Fruit fly (Drosophila melanogaster) whole organism, embryonic: Measurements from ENCODE around the gene aph-1.
A peak's percentile ranks its signal among the peaks of the same experiment; 100 is the strongest.

Experiments
- C15 ChIP-seq: fragments of 200-800 bp; sonication (Bioruptor generic); IDR thresholded peaks from 3 replicates; pipeline ENCODE4 v1.3.6; 2022; ENCODE audit warnings: missing biosample characterization, missing genetic modification characterization
- CG10267 ChIP-seq: fragments of 200-800 bp; sonication (Bioruptor generic); optimal IDR thresholded peaks from 2 replicates; lab custom pipeline; 2018; ENCODE audit warnings: missing biosample characterization, mild to moderate bottlenecking, missing genetic modification characterization, moderate library complexity
- CG11093 ChIP-seq: fragments of 200-800 bp; sonication (Bioruptor generic); IDR thresholded peaks from 3 replicates; pipeline ENCODE4 v1.3.6; 2022; ENCODE audit warnings: missing biosample characterization, missing genetic modification characterization
- CG1233 ChIP-seq: fragments of 200-800 bp; sonication (Bioruptor generic); optimal IDR thresholded peaks from 4 replicates; lab custom pipeline; 2018; ENCODE audit warnings: missing biosample characterization, mild to moderate bottlenecking, missing genetic modification characterization
- CG14710 ChIP-seq: fragments of 200-800 bp; sonication (Bioruptor generic); optimal IDR thresholded peaks from 3 replicates; lab custom pipeline; 2019; ENCODE audit warnings: missing biosample characterization, mild to moderate bottlenecking, missing genetic modification characterization, moderate library complexity
- CG16815 ChIP-seq: fragments of 200-800 bp; sonication (Bioruptor generic); optimal IDR thresholded peaks from 3 replicates; lab custom pipeline; 2017; ENCODE audit warnings: missing biosample characterization, mild to moderate bottlenecking, missing genetic modification characterization
- CG18262 ChIP-seq: fragments of 200-800 bp; optimal IDR thresholded peaks from 3 replicates; lab custom pipeline; 2019; ENCODE audit warnings: missing biosample characterization, mild to moderate bottlenecking, missing genetic modification characterization, moderate library complexity
- CG18599 ChIP-seq: fragments of 200-800 bp; sonication (Bioruptor generic); optimal IDR thresholded peaks from 3 replicates; lab custom pipeline; 2017; ENCODE audit warnings: missing biosample characterization, missing genetic modification characterization, mild to moderate bottlenecking, moderate library complexity, missing genetic modification reagents
- CG2129 ChIP-seq: fragments of 200-800 bp; sonication (Bioruptor generic); IDR thresholded peaks from 2 replicates; pipeline ENCODE4 v1.3.6; 2022; ENCODE audit warnings: missing biosample characterization, missing genetic modification characterization; ENCODE audit not compliant: partially characterized antibody
- CG2678 ChIP-seq: fragments of 200-800 bp; sonication (Bioruptor generic); optimal IDR thresholded peaks from 3 replicates; lab custom pipeline; 2019; ENCODE audit warnings: missing biosample characterization, mild to moderate bottlenecking, missing genetic modification characterization, moderate library complexity
- CG2712 ChIP-seq: fragments of 200-800 bp; optimal IDR thresholded peaks from 3 replicates; lab custom pipeline; 2019; ENCODE audit warnings: missing biosample characterization, mild to moderate bottlenecking, missing genetic modification characterization, moderate library complexity
- CG30403 ChIP-seq: fragments of 200-800 bp; sonication (Bioruptor generic); optimal IDR thresholded peaks from 3 replicates; lab custom pipeline; 2016; ENCODE audit warnings: missing biosample characterization, missing genetic modification characterization
- CG4730 ChIP-seq: fragments of 200-800 bp; sonication (Bioruptor generic); IDR thresholded peaks from 2 replicates; pipeline ENCODE4 v1.3.6; 2022; ENCODE audit warnings: missing biosample characterization, missing genetic modification characterization
- CG5245 ChIP-seq: fragments of 200-800 bp; sonication (Bioruptor generic); optimal IDR thresholded peaks from 3 replicates; lab custom pipeline; 2016; ENCODE audit warnings: missing biosample characterization, missing genetic modification characterization
- CG6175 ChIP-seq: fragments of 200-800 bp; sonication (Bioruptor generic); IDR thresholded peaks from 3 replicates; pipeline ENCODE4 v1.3.6; 2022; ENCODE audit warnings: missing biosample characterization, missing genetic modification characterization
- CG7372 ChIP-seq: fragments of 200-800 bp; sonication (Bioruptor generic); IDR thresholded peaks from 2 replicates; pipeline ENCODE4 v1.3.6; 2022; ENCODE audit warnings: missing biosample characterization, missing genetic modification characterization
- CG8359 ChIP-seq: fragments of 200-800 bp; sonication (Bioruptor generic); optimal IDR thresholded peaks from 2 replicates; lab custom pipeline; 2017; ENCODE audit warnings: missing biosample characterization, mild to moderate bottlenecking, missing genetic modification characterization, borderline replicate concordance
- Dfd ChIP-seq, 2 experiments: fragments of >200 bp; optimal IDR thresholded peaks; 2 replicates each; lab custom pipeline; 2017; ENCODE audit warnings: missing biosample characterization in 2 of 2, missing genetic modification characterization in 2 of 2
- Dref ChIP-seq: fragments of 200-800 bp; sonication (Bioruptor generic); IDR thresholded peaks from 2 replicates; pipeline ENCODE4 v1.3.6; 2022; ENCODE audit warnings: missing biosample characterization, missing genetic modification characterization
- Ets97D ChIP-seq: fragments of 200-800 bp; sonication (Bioruptor generic); optimal IDR thresholded peaks from 3 replicates; lab custom pipeline; 2016; ENCODE audit warnings: missing biosample characterization, missing genetic modification characterization
- HLH4C ChIP-seq: fragments of 200-800 bp; sonication (Bioruptor generic); IDR thresholded peaks from 3 replicates; pipeline ENCODE4 v1.3.6; 2022; ENCODE audit warnings: missing biosample characterization, missing genetic modification characterization; ENCODE audit not compliant: partially characterized antibody
- Hand ChIP-seq: fragments of 200-800 bp; sonication (Bioruptor generic); optimal IDR thresholded peaks from 2 replicates; lab custom pipeline; 2017; ENCODE audit warnings: mild to moderate bottlenecking, missing biosample characterization, missing genetic modification reagents, missing genetic modification characterization
- Nf-YC ChIP-seq: fragments of 200-800 bp; optimal IDR thresholded peaks from 3 replicates; lab custom pipeline; 2019; ENCODE audit warnings: missing biosample characterization, mild to moderate bottlenecking, missing genetic modification characterization, moderate library complexity
- PHDP ChIP-seq: fragments of 200-800 bp; sonication (Bioruptor generic); optimal IDR thresholded peaks from 3 replicates; lab custom pipeline; 2018; ENCODE audit warnings: missing biosample characterization, mild to moderate bottlenecking, missing genetic modification characterization, moderate library complexity
- Pdp1 ChIP-seq, 2 experiments: fragments of 200-800 bp; sonication (Bioruptor generic); optimal IDR thresholded peaks; 3 replicates each; lab custom pipeline; 2016; ENCODE audit warnings: missing biosample characterization in 2 of 2, missing genetic modification characterization in 2 of 2, mild to moderate bottlenecking in 1 of 2, moderate library complexity in 1 of 2
- Poxn ChIP-seq: fragments of 200-800 bp; sonication (Bioruptor generic); IDR thresholded peaks from 2 replicates; pipeline ENCODE4 v1.3.6; 2022; ENCODE audit warnings: missing biosample characterization, missing genetic modification characterization
- Sin3A ChIP-seq: fragments of >200 bp; optimal IDR thresholded peaks from 2 replicates; lab custom pipeline; 2018
- Six4 ChIP-seq: fragments of 200-800 bp; sonication (Bioruptor generic); optimal IDR thresholded peaks from 2 replicates; lab custom pipeline; 2016; ENCODE audit warnings: missing biosample characterization, missing genetic modification characterization
- Trl ChIP-seq, 3 experiments: fragments of >200 bp in 2 of 3; fragments of 200-800 bp in 1 of 3; sonication (Bioruptor generic) in 1 of 3; optimal IDR thresholded peaks; 2 replicates in 1 of 3; 3 replicates in 2 of 3; lab custom pipeline; 2016 to 2017; ENCODE audit warnings: missing biosample characterization in 1 of 3, missing genetic modification characterization in 1 of 3
- chif ChIP-seq, 2 experiments: fragments of 200-800 bp; sonication (Bioruptor generic); optimal IDR thresholded peaks; 3 replicates each; lab custom pipeline; 2016; ENCODE audit warnings: missing biosample characterization in 2 of 2, missing genetic modification characterization in 2 of 2
- chinmo ChIP-seq: fragments of 200-800 bp; sonication (Bioruptor generic); IDR thresholded peaks from 4 replicates; pipeline ENCODE4 v1.3.6; 2022; ENCODE audit warnings: missing biosample characterization, missing genetic modification characterization; ENCODE audit not compliant: partially characterized antibody
- chn ChIP-seq: fragments of 200-800 bp; sonication (Bioruptor generic); optimal IDR thresholded peaks from 2 replicates; lab custom pipeline; 2016; ENCODE audit warnings: missing biosample characterization, missing genetic modification characterization
- crp ChIP-seq, 2 experiments: fragments of 200-800 bp; sonication (Bioruptor generic); optimal IDR thresholded peaks; 2 replicates in 1 of 2; 3 replicates in 1 of 2; lab custom pipeline; 2017; ENCODE audit warnings: missing biosample characterization in 2 of 2, missing genetic modification characterization in 2 of 2, mild to moderate bottlenecking in 1 of 2, moderate library complexity in 1 of 2
- ems ChIP-seq: fragments of 200-800 bp; sonication (Bioruptor generic); optimal IDR thresholded peaks from 3 replicates; lab custom pipeline; 2016; ENCODE audit warnings: missing biosample characterization, missing genetic modification characterization
- fd3F ChIP-seq: fragments of 200-800 bp; sonication (Bioruptor generic); optimal IDR thresholded peaks from 2 replicates; lab custom pipeline; 2018; ENCODE audit warnings: missing biosample characterization, mild to moderate bottlenecking, missing genetic modification characterization, moderate library complexity
- ftz-f1 ChIP-seq: fragments of 200-800 bp; sonication (Bioruptor generic); optimal IDR thresholded peaks from 2 replicates; lab custom pipeline; 2016; ENCODE audit warnings: missing biosample characterization, missing genetic modification characterization
- gsb ChIP-seq: fragments of 200-800 bp; sonication (Bioruptor generic); IDR thresholded peaks from 2 replicates; pipeline ENCODE4 v1.3.6; 2022; ENCODE audit warnings: missing biosample characterization, missing genetic modification characterization
- jing ChIP-seq: fragments of 200-800 bp; sonication (Bioruptor generic); optimal IDR thresholded peaks from 2 replicates; lab custom pipeline; 2018; ENCODE audit warnings: missing biosample characterization, mild to moderate bottlenecking, missing genetic modification characterization
- lilli ChIP-seq: fragments of 200-800 bp; sonication (Bioruptor generic); optimal IDR thresholded peaks from 3 replicates; lab custom pipeline; 2016; ENCODE audit warnings: missing biosample characterization, missing genetic modification characterization
- mld ChIP-seq: fragments of 200-800 bp; sonication (Bioruptor generic); IDR thresholded peaks from 3 replicates; pipeline ENCODE4 v1.3.6; 2022; ENCODE audit warnings: missing biosample characterization, missing genetic modification characterization; ENCODE audit not compliant: partially characterized antibody
- org-1 ChIP-seq: fragments of 200-800 bp; sonication (Bioruptor generic); optimal IDR thresholded peaks from 2 replicates; lab custom pipeline; 2017; ENCODE audit warnings: missing biosample characterization, missing genetic modification characterization
- pita ChIP-seq: fragments of 200-800 bp; sonication (Bioruptor generic); optimal IDR thresholded peaks from 2 replicates; lab custom pipeline; 2017; ENCODE audit warnings: missing biosample characterization, mild to moderate bottlenecking, missing genetic modification characterization
- pros ChIP-seq: fragments of 200-800 bp; sonication (Bioruptor generic); optimal IDR thresholded peaks from 3 replicates; lab custom pipeline; 2019; ENCODE audit warnings: missing biosample characterization, mild to moderate bottlenecking, missing genetic modification characterization, moderate library complexity
- ranshi ChIP-seq: fragments of 200-800 bp; sonication (Bioruptor generic); IDR thresholded peaks from 2 replicates; pipeline ENCODE4 v1.3.6; 2022; ENCODE audit warnings: missing biosample characterization, missing genetic modification characterization
- repo ChIP-seq: fragments of 200-800 bp; sonication (Bioruptor generic); optimal IDR thresholded peaks from 2 replicates; lab custom pipeline; 2016; ENCODE audit warnings: missing biosample characterization, missing genetic modification characterization
- seq ChIP-seq: fragments of 200-800 bp; sonication (Bioruptor generic); IDR thresholded peaks from 2 replicates; pipeline ENCODE4 v1.3.6; 2022; ENCODE audit warnings: missing biosample characterization, missing genetic modification characterization
- slbo ChIP-seq: fragments of 200-800 bp; sonication (Bioruptor generic); IDR thresholded peaks from 2 replicates; pipeline ENCODE4 v1.3.6; 2022; ENCODE audit warnings: missing biosample characterization, missing genetic modification characterization
- vnd ChIP-seq: fragments of 200-800 bp; sonication (Bioruptor generic); IDR thresholded peaks from 3 replicates; pipeline ENCODE4 v1.3.6; 2022; ENCODE audit warnings: missing biosample characterization, missing genetic modification characterization; ENCODE audit not compliant: partially characterized antibody
- zen ChIP-seq: fragments of 200-800 bp; sonication (Bioruptor generic); optimal IDR thresholded peaks from 3 replicates; lab custom pipeline; 2018; ENCODE audit warnings: missing biosample characterization, mild to moderate bottlenecking, missing genetic modification characterization, moderate library complexity

The aph-1 gene

dm6 chr2L:2751904-2752459, 14.1 kb upstream of the aph-1 start, which contains the start of gene Bacc (continued):
- peak; percentile 75 for TF ChIP-seq CG11093 (GFP tag; lab: Robert Waterston, UW)
- TF ChIP-seq Pdp1 (GFP tag; optimal IDR thresholded peaks at IDR 0.05; lab: Kevin White, UChicago): peak; percentile 73 to 87
- peak; percentile 90 for TF ChIP-seq PHDP
- TF ChIP-seq HLH4C: no peak
- TF ChIP-seq Nf-YC (tag; lab: Kevin White, UChicago): peak; percentile 64
- peak; percentile 84 for TF ChIP-seq CG16815 (GFP tag; lab: Kevin White, UChicago)
- no peak for TF ChIP-seq Ets97D (GFP tag; lab: Kevin White, UChicago)
- peak; percentile 45 for TF ChIP-seq zen (tag; lab: Kevin White, UChicago)
- no peak for TF ChIP-seq Trl (optimal IDR thresholded peaks at IDR 0.05; lab: Kevin White, UChicago)
- TF ChIP-seq Trl (GFP tag; optimal IDR thresholded peaks at IDR 0.05; lab: Kevin White, UChicago): peak; percentile 86
- peak in 1 of 2 experiments; percentile 61 for TF ChIP-seq Dfd (GFP tag; optimal IDR thresholded peaks at IDR 0.05; lab: Kevin White, UChicago)
- no peak for TF ChIP-seq gsb (GFP tag; lab: Robert Waterston, UW)
- TF ChIP-seq Sin3A (lab: Kevin White, UChicago): no peak
- no peak for TF ChIP-seq mld (GFP tag; lab: Robert Waterston, UW)
- peak; percentile 92 for TF ChIP-seq org-1 (GFP tag; lab: Kevin White, UChicago)
- peak; percentile 78 for TF ChIP-seq ems (GFP tag; lab: Kevin White, UChicago)
- peak; percentile 84 for TF ChIP-seq Hand (GFP tag; lab: Kevin White, UChicago)
- TF ChIP-seq lilli: peak; percentile 90
- TF ChIP-seq CG18599: peak; percentile 95
- TF ChIP-seq Dref (GFP tag; lab: Robert Waterston, UW): no peak
- TF ChIP-seq CG10267 (tag; lab: Kevin White, UChicago): peak; percentile 63
- peak; percentile 69 for TF ChIP-seq CG14710 (tag; lab: Kevin White, UChicago)
- no peak for TF ChIP-seq CG7372 (GFP tag; lab: Robert Waterston, UW)
- peak; percentile 65 for TF ChIP-seq CG8359 (GFP tag; lab: Kevin White, UChicago)
- peak; percentile 73 for TF ChIP-seq jing
- no peak for TF ChIP-seq ftz-f1
- no peak for TF ChIP-seq C15 (GFP tag; lab: Robert Waterston, UW)
- peak; percentile 82 for TF ChIP-seq fd3F (GFP tag; lab: Kevin White, UChicago)
- peak in 1 of 2 experiments; percentile 38 for TF ChIP-seq crp (GFP tag; optimal IDR thresholded peaks at IDR 0.05; lab: Kevin White, UChicago)
- no peak for TF ChIP-seq ranshi (GFP tag; lab: Robert Waterston, UW)
- TF ChIP-seq repo (GFP tag; lab: Kevin White, UChicago): peak; percentile 86
- no peak for TF ChIP-seq CG6175 (GFP tag; lab: Robert Waterston, UW)
- no peak for TF ChIP-seq chinmo (GFP tag; lab: Robert Waterston, UW)
- TF ChIP-seq CG30403 (GFP tag; lab: Kevin White, UChicago): peak; percentile 93
- TF ChIP-seq CG2712 (tag; lab: Kevin White, UChicago): peak; percentile 88
- peak; percentile 63 for TF ChIP-seq pros (GFP tag; lab: Kevin White, UChicago)
- peak; percentile 84 for TF ChIP-seq CG1233 (GFP tag; lab: Kevin White, UChicago)
- no peak for TF ChIP-seq slbo (GFP tag; lab: Robert Waterston, UW)
- TF ChIP-seq seq (GFP tag; lab: Robert Waterston, UW): no peak
- TF ChIP-seq CG4730 (GFP tag; lab: Robert Waterston, UW): no peak
- peak; percentile 76 to 87 for TF ChIP-seq chif (GFP tag; optimal IDR thresholded peaks at IDR 0.05; lab: Kevin White, UChicago)
- TF ChIP-seq Six4 (GFP tag; lab: Kevin White, UChicago): peak; percentile 73
- peak; percentile 58 for TF ChIP-seq chn (GFP tag; lab: Kevin White, UChicago)
- TF ChIP-seq CG2678 (tag; lab: Kevin White, UChicago): peak; percentile 95
- no peak for TF ChIP-seq pita (GFP tag; lab: Kevin White, UChicago)
- TF ChIP-seq CG2129 (GFP tag; lab: Robert Waterston, UW): no peak
- TF ChIP-seq CG18262 (tag; lab: Kevin White, UChicago): peak; percentile 89
- TF ChIP-seq CG5245 (GFP tag; lab: Kevin White, UChicago): peak; percentile 74
- TF ChIP-seq Poxn (GFP tag; lab: Robert Waterston, UW): no peak
- no peak for TF ChIP-seq vnd (GFP tag; lab: Robert Waterston, UW)
